Fruit fly (Drosophila melanogaster): ENCODE results near the gene CG6765.
A peak's percentile ranks its signal among the peaks of the same experiment; 100 is the strongest.

Gene CG6765

dm6 chr3L:8540509-8540908 is 27.9 kb downstream of the CG6765 start:
- TF ChIP-seq pros (GFP tag; optimal IDR thresholded peaks at IDR 0.05) (peak; percentile 51), E2f2 (GFP tag; IDR thresholded peaks at IDR 0.05) (no peak), nerfin-1 (tag; optimal IDR thresholded peaks at IDR 0.05) (peak; percentile 51)

DNA sequence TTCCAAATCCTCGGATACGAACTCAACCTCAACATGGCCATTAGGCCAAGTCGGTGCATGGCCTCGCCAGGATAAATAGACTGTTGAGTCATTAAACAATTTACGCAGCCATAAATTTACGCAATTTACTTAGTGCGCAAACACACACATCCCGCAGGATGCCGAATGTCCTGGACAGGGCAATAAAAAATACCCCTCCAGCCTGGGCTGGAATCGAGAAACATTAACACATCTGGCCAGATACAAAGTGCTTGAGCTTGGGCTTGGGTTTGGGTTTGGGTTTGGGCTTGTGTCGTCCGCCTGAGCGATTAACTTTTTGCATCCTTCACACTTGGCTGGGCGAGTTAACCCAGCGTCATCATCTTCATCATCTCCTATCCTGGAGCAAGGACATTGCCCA is 29.1 kb downstream of the CG6765 start:
- TF ChIP-seq CG4854 (GFP tag; optimal IDR thresholded peaks at IDR 0.05) (no peak), tll (GFP tag; optimal IDR thresholded peaks at IDR 0.05) (peak in 1 of 2 experiments; percentile 52), cad (GFP tag; optimal IDR thresholded peaks at IDR 0.05) (peak; percentile 69), Hmx (GFP tag; optimal IDR thresholded peaks at IDR 0.05) (no peak)

DNA sequence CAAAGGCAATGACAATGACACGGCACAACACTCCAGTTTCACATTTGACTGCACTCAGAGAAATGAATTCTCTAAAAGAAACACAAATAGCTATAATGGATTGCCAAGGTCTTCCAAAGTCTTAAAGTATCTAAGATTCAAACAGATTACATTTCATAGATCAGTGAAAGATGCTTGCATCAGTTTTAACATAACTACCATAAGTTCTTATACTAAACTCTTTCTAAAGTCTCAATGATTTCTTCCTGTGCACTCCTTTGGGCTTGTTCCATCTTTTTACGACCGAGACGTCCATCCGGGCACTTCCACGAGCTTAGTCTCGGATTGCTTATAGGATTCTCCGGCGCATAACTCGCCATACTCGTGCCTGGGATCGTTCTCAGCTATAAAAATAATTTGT is 29.6 kb downstream of the CG6765 start:
- TF ChIP-seq HLH4C (GFP tag; IDR thresholded peaks at IDR 0.05; ENCODE audit: partially characterized antibody) = no peak
- no peak for TF ChIP-seq Stat92E (GFP tag; optimal IDR thresholded peaks at IDR 0.05)
- TF ChIP-seq row (GFP tag; IDR thresholded peaks at IDR 0.05) = peak; percentile 46
- no peak for TF ChIP-seq CG7745 (tag; optimal IDR thresholded peaks at IDR 0.05)
- no peak for TF ChIP-seq Rx (GFP tag; IDR thresholded peaks at IDR 0.05)
- TF ChIP-seq D19A (tag; optimal IDR thresholded peaks at IDR 0.05) = peak; percentile 6
- no peak for TF ChIP-seq ab (GFP tag; optimal IDR thresholded peaks at IDR 0.05)
- TF ChIP-seq sug (tag; optimal IDR thresholded peaks at IDR 0.05) = no peak
- TF ChIP-seq CG10147 (GFP tag; optimal IDR thresholded peaks at IDR 0.05) = no peak
- peak; percentile 6 for TF ChIP-seq ATbp (GFP tag; optimal IDR thresholded peaks at IDR 0.05)
- no peak for TF ChIP-seq sob (GFP tag; IDR thresholded peaks at IDR 0.05)
- TF ChIP-seq CG12744 (GFP tag; optimal IDR thresholded peaks at IDR 0.05) = no peak
- TF ChIP-seq jumu (GFP tag; optimal IDR thresholded peaks at IDR 0.05) = no peak
- peak in 1 of 2 experiments; percentile 27 for TF ChIP-seq Hr51 (GFP tag; optimal IDR thresholded peaks at IDR 0.05)
- TF ChIP-seq CG8924 (tag; optimal IDR thresholded peaks at IDR 0.05) = no peak
- no peak for TF ChIP-seq zfh1 (GFP tag; IDR thresholded peaks at IDR 0.05)
- no peak for TF ChIP-seq kay (GFP tag; optimal IDR thresholded peaks at IDR 0.05)
- peak in 1 of 2 experiments; percentile 48 for TF ChIP-seq bsh (GFP tag; optimal IDR thresholded peaks at IDR 0.05)
- no peak for TF ChIP-seq Camta (GFP tag; optimal IDR thresholded peaks at IDR 0.05)
- TF ChIP-seq Oli (tag; optimal IDR thresholded peaks at IDR 0.05) = peak; percentile 26
- no peak for TF ChIP-seq CG15479 (GFP tag; optimal IDR thresholded peaks at IDR 0.05)
- no peak for TF ChIP-seq slou (GFP tag; optimal IDR thresholded peaks at IDR 0.05)
- TF ChIP-seq Med (GFP tag) = peak; percentile 72
- TF ChIP-seq sens (GFP tag) = peak; percentile 52
- no peak for TF ChIP-seq Lpt (GFP tag; optimal IDR thresholded peaks at IDR 0.05)
- TF ChIP-seq CG43689 (GFP tag; IDR thresholded peaks at IDR 0.05) = no peak
- TF ChIP-seq unpg (GFP tag; optimal IDR thresholded peaks at IDR 0.05) = peak; percentile 25
- no peak for TF ChIP-seq Ets65A (GFP tag)
- peak; percentile 17 for TF ChIP-seq CG30403 (GFP tag; optimal IDR thresholded peaks at IDR 0.05)
- TF ChIP-seq pzg (GFP tag; optimal IDR thresholded peaks at IDR 0.05) = no peak
- TF ChIP-seq Opbp (GFP tag; IDR thresholded peaks at IDR 0.05; ENCODE audit: partially characterized antibody) = no peak
- TF ChIP-seq ttk (GFP tag; IDR thresholded peaks at IDR 0.05) = no peak
- no peak for TF ChIP-seq pnt (GFP tag; optimal IDR thresholded peaks at IDR 0.05)
- TF ChIP-seq fu2 (GFP tag; optimal IDR thresholded peaks at IDR 0.05) = no peak
- TF ChIP-seq CG33557 (GFP tag; optimal IDR thresholded peaks at IDR 0.05) = no peak
- TF ChIP-seq zf30C (GFP tag; optimal IDR thresholded peaks at IDR 0.05) = peak; percentile 4
- peak; percentile 7 for TF ChIP-seq CG7556 (GFP tag; optimal IDR thresholded peaks at IDR 0.05)
- TF ChIP-seq CG18764 (GFP tag; optimal IDR thresholded peaks at IDR 0.05) = no peak
- TF ChIP-seq cas (GFP tag; IDR thresholded peaks at IDR 0.05) = no peak
- TF ChIP-seq prd (optimal IDR thresholded peaks at IDR 0.05) = no peak
- 0 out of 3 replicates have a peak, but pooled peaks have one; percentile 40 for TF ChIP-seq prd (GFP tag; IDR thresholded peaks at IDR 0.05)

Measured in whole organism, embryonic.